Worm (Caenorhabditis elegans): ENCODE data around the gene Y116F11B.2.

ce11 chrV:19777227-19777626 lies 23.7 kb downstream of the Y116F11B.2 start, which contains the start of gene fbxa-118:
- no peak for TF ChIP-seq xnd-1 (tag; optimal IDR thresholded peaks at IDR 0.05)
- TF ChIP-seq egl-18 (GFP tag; IDR thresholded peaks at IDR 0.05): no peak
- TF ChIP-seq F57A8.1 (GFP tag; optimal IDR thresholded peaks at IDR 0.05): no peak
- no peak for TF ChIP-seq egrh-3 (GFP tag; IDR thresholded peaks at IDR 0.05)
- no peak for TF ChIP-seq tbx-9 (tag; optimal IDR thresholded peaks at IDR 0.05; ENCODE audit: borderline replicate concordance)
- no peak for TF ChIP-seq Y56A3A.18 (GFP tag; IDR thresholded peaks at IDR 0.05)
- no peak for TF ChIP-seq ceh-100 (GFP tag; IDR thresholded peaks at IDR 0.05)
